Worm (Caenorhabditis elegans) whole organism, late embryonic: ENCODE results near the gene smut-1.

ENCODE experiments used
- C08G9.2 ChIP-seq: sonication (generic microtip); optimal IDR thresholded peaks from 2 replicates; lab custom pipeline; 2016; ENCODE audit warnings: mild to moderate bottlenecking, missing genetic modification characterization, moderate library complexity, missing compliant biosample characterization
- F13H6.1 ChIP-seq: sonication (generic microtip); optimal IDR thresholded peaks from 2 replicates; lab custom pipeline; 2016; ENCODE audit warnings: missing genetic modification characterization, missing compliant biosample characterization
- K09A11.1 ChIP-seq: sonication (generic microtip); optimal IDR thresholded peaks from 2 replicates; lab custom pipeline; 2017; ENCODE audit warnings: antibody characterized with exemption, mild to moderate bottlenecking, missing genetic modification characterization, missing compliant biosample characterization; ENCODE audit not compliant: insufficient read depth
- T23F11.4 ChIP-seq: fragments of 200-800 bp; sonication (Bioruptor generic); optimal IDR thresholded peaks from 2 replicates; lab custom pipeline; 2018; ENCODE audit warnings: mild to moderate bottlenecking, missing genetic modification characterization, missing compliant biosample characterization
- Y22D7AL.16 ChIP-seq: sonication (generic microtip); optimal IDR thresholded peaks from 2 replicates; lab custom pipeline; 2016; ENCODE audit warnings: missing genetic modification characterization, missing compliant biosample characterization
- ahr-1 ChIP-seq: sonication (generic microtip); optimal IDR thresholded peaks from 2 replicates; lab custom pipeline; 2016; ENCODE audit warnings: missing genetic modification characterization, missing compliant biosample characterization
- ceh-14 ChIP-seq: sonication (generic microtip); optimal IDR thresholded peaks from 2 replicates; lab custom pipeline; 2016; ENCODE audit warnings: missing genotype, missing genetic modification characterization, missing compliant biosample characterization
- ceh-2 ChIP-seq: sonication (generic microtip); optimal IDR thresholded peaks from 2 replicates; lab custom pipeline; 2016; ENCODE audit warnings: missing genotype, missing genetic modification characterization, missing compliant biosample characterization
- ceh-30 ChIP-seq: fragments of 150-350 bp; optimal IDR thresholded peaks from 2 replicates; lab custom pipeline; 2014; ENCODE audit warnings: missing biosample characterization, missing genetic modification characterization
- ceh-31 ChIP-seq: sonication (generic microtip); optimal IDR thresholded peaks from 2 replicates; lab custom pipeline; 2016; ENCODE audit warnings: missing genetic modification characterization, missing compliant biosample characterization
- ceh-34 ChIP-seq: sonication (generic microtip); optimal IDR thresholded peaks from 2 replicates; lab custom pipeline; 2016; ENCODE audit warnings: mild to moderate bottlenecking, missing genetic modification characterization, missing compliant biosample characterization
- ceh-48 ChIP-seq: sonication (generic microtip); optimal IDR thresholded peaks from 2 replicates; lab custom pipeline; 2016; ENCODE audit warnings: missing genetic modification characterization, inconsistent platforms, missing compliant biosample characterization
- ceh-6 ChIP-seq: fragments of 200-800 bp; sonication (Bioruptor generic); optimal IDR thresholded peaks from 2 replicates; lab custom pipeline; 2018; ENCODE audit warnings: mild to moderate bottlenecking, missing genetic modification characterization, missing compliant biosample characterization
- che-1 ChIP-seq: sonication (generic microtip); optimal IDR thresholded peaks from 2 replicates; lab custom pipeline; 2016; ENCODE audit warnings: mild to moderate bottlenecking, missing genetic modification characterization, missing compliant biosample characterization
- dmd-4 ChIP-seq: sonication (generic microtip); optimal IDR thresholded peaks from 2 replicates; lab custom pipeline; 2016; ENCODE audit warnings: borderline replicate concordance, missing genetic modification characterization, missing compliant biosample characterization
- dve-1 ChIP-seq: sonication (generic microtip); optimal IDR thresholded peaks from 2 replicates; lab custom pipeline; 2017; ENCODE audit warnings: antibody characterized with exemption, mild to moderate bottlenecking, missing genetic modification characterization, missing compliant biosample characterization
- elt-2 ChIP-seq: sonication (generic microtip); optimal IDR thresholded peaks from 2 replicates; lab custom pipeline; 2016; ENCODE audit warnings: missing genetic modification reagents, missing genetic modification characterization, missing compliant biosample characterization
- elt-4 ChIP-seq: sonication (generic microtip); optimal IDR thresholded peaks from 2 replicates; lab custom pipeline; 2016; ENCODE audit warnings: missing genetic modification characterization, missing compliant biosample characterization
- ets-4 ChIP-seq: sonication (generic microtip); optimal IDR thresholded peaks from 2 replicates; lab custom pipeline; 2016; ENCODE audit warnings: missing genetic modification characterization, missing compliant biosample characterization
- fax-1 ChIP-seq: sonication (generic microtip); optimal IDR thresholded peaks from 2 replicates; lab custom pipeline; 2016; ENCODE audit warnings: missing genotype, missing genetic modification characterization, missing compliant biosample characterization
- fkh-10 ChIP-seq: fragments of 150-350 bp; optimal IDR thresholded peaks from 2 replicates; lab custom pipeline; 2014; ENCODE audit warnings: missing biosample characterization, missing genetic modification reagents, missing genetic modification characterization
- hlh-30 ChIP-seq: sonication (generic microtip); optimal IDR thresholded peaks from 2 replicates; lab custom pipeline; 2017; ENCODE audit warnings: antibody characterized with exemption, missing genetic modification characterization, missing compliant biosample characterization; ENCODE audit not compliant: insufficient read depth
- lim-6 ChIP-seq: sonication (generic microtip); optimal IDR thresholded peaks from 2 replicates; lab custom pipeline; 2016; ENCODE audit warnings: missing genetic modification characterization, missing compliant biosample characterization
- lin-11 ChIP-seq: fragments of 200-800 bp; sonication (Bioruptor generic); optimal IDR thresholded peaks from 2 replicates; lab custom pipeline; 2018; ENCODE audit warnings: mild to moderate bottlenecking, missing genetic modification characterization, missing compliant biosample characterization
- madf-2 ChIP-seq: sonication (generic microtip); optimal IDR thresholded peaks from 2 replicates; lab custom pipeline; 2017; ENCODE audit warnings: missing genetic modification characterization, missing compliant biosample characterization
- nfya-1 ChIP-seq: sonication (generic microtip); optimal IDR thresholded peaks from 2 replicates; lab custom pipeline; 2017; ENCODE audit warnings: missing genetic modification characterization, mild to moderate bottlenecking, missing compliant biosample characterization, antibody characterized with exemption, moderate library complexity
- nhr-11 ChIP-seq: fragments of 150-350 bp; optimal IDR thresholded peaks from 2 replicates; lab custom pipeline; 2014; ENCODE audit warnings: missing biosample characterization, missing genetic modification characterization
- pax-1 ChIP-seq: fragments of 150-350 bp; optimal IDR thresholded peaks from 2 replicates; lab custom pipeline; 2014; ENCODE audit warnings: missing biosample characterization, missing genetic modification characterization
- pha-2 ChIP-seq: sonication (generic microtip); optimal IDR thresholded peaks from 2 replicates; lab custom pipeline; 2017; ENCODE audit warnings: mild to moderate bottlenecking, missing genetic modification characterization, missing compliant biosample characterization
- pha-4 ChIP-seq: fragments of 150-350 bp; optimal IDR thresholded peaks from 2 replicates; lab custom pipeline; 2018; ENCODE audit warnings: missing biosample characterization, missing genetic modification reagents, missing genetic modification characterization
- pros-1 ChIP-seq: fragments of 150-350 bp; optimal IDR thresholded peaks from 2 replicates; lab custom pipeline; 2014; ENCODE audit warnings: missing biosample characterization, missing genetic modification reagents, missing genetic modification characterization
- ref-2 ChIP-seq: sonication (generic microtip); optimal IDR thresholded peaks from 2 replicates; lab custom pipeline; 2016; ENCODE audit warnings: missing genetic modification characterization, missing compliant biosample characterization
- rnt-1 ChIP-seq: sonication (generic microtip); optimal IDR thresholded peaks from 2 replicates; lab custom pipeline; 2016; ENCODE audit warnings: missing genetic modification characterization, missing compliant biosample characterization
- sdc-2 ChIP-seq: sonication (generic microtip); optimal IDR thresholded peaks from 2 replicates; lab custom pipeline; 2016; ENCODE audit warnings: missing genotype, missing genetic modification characterization, missing compliant biosample characterization
- sox-2 ChIP-seq: fragments of 200-800 bp; sonication (Bioruptor generic); IDR thresholded peaks from 2 replicates; pipeline ENCODE4 v1.3.6; 2022; ENCODE audit warnings: missing genetic modification reagents, missing genetic modification characterization, missing compliant biosample characterization
- sox-4 ChIP-seq: sonication (generic microtip); optimal IDR thresholded peaks from 2 replicates; lab custom pipeline; 2017; ENCODE audit warnings: mild to moderate bottlenecking, missing genetic modification characterization, inconsistent platforms, missing compliant biosample characterization
- tbx-2 ChIP-seq: sonication (generic microtip); optimal IDR thresholded peaks from 2 replicates; lab custom pipeline; 2016; ENCODE audit warnings: missing genetic modification characterization, missing compliant biosample characterization
- tbx-7 ChIP-seq: sonication (generic microtip); optimal IDR thresholded peaks from 2 replicates; lab custom pipeline; 2016; ENCODE audit warnings: missing genotype, missing genetic modification characterization, missing compliant biosample characterization
- ttx-3 ChIP-seq: sonication (generic microtip); optimal IDR thresholded peaks from 2 replicates; lab custom pipeline; 2016; ENCODE audit warnings: missing genetic modification reagents, missing genetic modification characterization, missing compliant biosample characterization
- unc-3 ChIP-seq, 2 experiments: fragments of 200-800 bp in 1 of 2; sonication (Bioruptor generic) in 1 of 2; sonication (generic microtip) in 1 of 2; conservative IDR thresholded peaks in 1 of 2; optimal IDR thresholded peaks in 1 of 2; 2 replicates each; pipeline versions ENCODE4 v1.3.6 to Lab custom; 2016 to 2022; ENCODE audit warnings: missing compliant biosample characterization in 2 of 2, missing genetic modification characterization in 2 of 2, missing genetic modification reagents in 1 of 2
- unc-42 ChIP-seq: sonication (generic microtip); optimal IDR thresholded peaks from 2 replicates; lab custom pipeline; 2016; ENCODE audit warnings: missing genotype, missing genetic modification characterization, missing compliant biosample characterization
- unc-55 ChIP-seq: sonication (generic microtip); optimal IDR thresholded peaks from 2 replicates; lab custom pipeline; 2017; ENCODE audit warnings: missing biosample characterization, missing genetic modification reagents, missing genetic modification characterization
- unc-86 ChIP-seq: sonication (generic microtip); optimal IDR thresholded peaks from 2 replicates; lab custom pipeline; 2016; ENCODE audit warnings: missing genetic modification characterization, missing compliant biosample characterization

smut-1 gene

DNA sequence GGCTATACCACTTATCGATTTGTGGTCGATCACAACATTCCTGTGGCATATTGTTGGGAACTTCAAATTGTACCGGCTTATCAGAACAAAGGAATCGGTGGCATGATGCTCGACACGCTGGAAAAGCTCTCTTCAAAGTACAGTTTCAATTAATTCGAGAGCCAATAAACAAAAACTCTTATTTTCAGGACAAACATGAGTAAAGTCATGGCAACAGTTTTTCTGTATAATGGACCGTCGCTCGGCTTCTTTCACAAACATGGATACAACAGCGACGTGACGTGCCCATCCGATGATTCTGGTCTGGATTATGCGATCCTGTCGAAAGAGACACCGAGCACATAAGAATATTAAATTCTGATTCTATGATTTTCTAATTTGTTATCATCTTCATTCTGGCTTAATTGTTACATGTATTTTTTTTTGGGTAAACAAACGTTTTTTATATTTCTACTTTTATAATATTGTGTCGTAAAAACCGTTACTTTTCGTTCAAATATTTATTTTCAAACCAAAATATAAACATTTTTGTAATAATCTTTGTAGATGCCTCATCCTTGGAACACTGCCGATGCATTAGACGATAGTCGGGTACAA is at the start of gene smut-1:
TSS of gene smut-1 (plus strand) at position 547 of the 597 bp plus-strand sequence.
- no peak for TF ChIP-seq unc-55 (GFP tag; lab: Kevin White, UChicago)
- no peak for TF ChIP-seq sox-4 (tag; lab: Kevin White, UChicago)
- no peak for TF ChIP-seq fax-1 (tag; lab: Kevin White, UChicago)
- TF ChIP-seq ets-4 (tag; lab: Kevin White, UChicago), result no peak
- TF ChIP-seq pha-2 (tag; lab: Kevin White, UChicago), result no peak

DNA sequence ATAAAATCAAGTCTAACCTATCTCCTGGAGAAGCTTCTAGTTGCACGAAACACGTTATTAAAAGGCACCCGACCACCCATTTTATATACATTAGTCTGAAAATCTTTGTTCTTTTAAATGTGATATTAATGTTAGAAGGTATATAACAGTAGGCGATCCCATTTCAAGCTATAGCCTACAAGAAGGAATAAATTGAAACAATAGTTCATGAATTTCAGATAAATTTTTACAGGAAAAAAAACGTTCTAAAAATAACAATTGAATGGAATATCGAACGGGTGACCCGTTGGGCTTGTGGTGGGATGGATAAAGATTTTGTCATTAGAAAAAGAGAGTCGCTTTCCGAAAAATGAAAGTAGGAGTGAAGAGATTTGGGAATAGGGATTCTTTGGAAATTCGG is 49.1 kb upstream of the smut-1 start, which contains the start of gene pgap-3:
TSS of gene pgap-3 (minus strand) at position 101 of the 400 bp plus-strand sequence.
- no peak for TF ChIP-seq ets-4 (tag; lab: Kevin White, UChicago)
- no peak for TF ChIP-seq Y22D7AL.16 (tag; lab: Kevin White, UChicago)
- no peak for TF ChIP-seq ceh-6 (GFP tag; lab: Kevin White, UChicago)
- TF ChIP-seq elt-2 (tag; lab: Kevin White, UChicago), result no peak
- TF ChIP-seq ref-2 (tag; lab: Kevin White, UChicago), result no peak
- no peak for TF ChIP-seq tbx-7 (tag; lab: Kevin White, UChicago)
- no peak for TF ChIP-seq ceh-14 (tag; lab: Kevin White, UChicago)
- no peak for TF ChIP-seq madf-2
- TF ChIP-seq rnt-1 (tag; lab: Kevin White, UChicago), result no peak
- no peak for TF ChIP-seq ceh-34
- TF ChIP-seq fkh-10 (GFP tag; lab: Kevin White, UChicago), result no peak
- TF ChIP-seq nhr-11 (tag; lab: Kevin White, UChicago), result no peak
- TF ChIP-seq ceh-31 (tag; lab: Kevin White, UChicago), result no peak
- no peak for TF ChIP-seq F13H6.1

DNA sequence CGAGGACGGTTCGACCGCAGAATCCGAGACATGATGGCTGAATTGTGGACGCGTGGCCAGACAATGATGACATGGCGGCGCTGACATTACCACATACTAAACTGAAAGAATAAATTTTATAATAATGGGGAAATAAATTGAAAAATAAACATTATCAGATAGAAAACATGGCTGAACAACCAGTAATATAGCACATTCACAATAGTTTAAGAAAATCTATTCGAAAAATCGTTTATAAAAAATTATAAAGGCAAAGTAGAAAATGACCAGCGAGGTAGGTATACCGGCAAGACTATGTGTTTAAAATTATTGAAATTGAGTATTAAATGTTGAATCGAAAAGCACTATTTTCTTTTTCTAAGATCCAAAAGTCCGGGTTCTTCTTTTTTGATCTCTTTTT is 45.7 kb upstream of the smut-1 start, which contains the start of gene jamp-1:
TSS of gene jamp-1 (minus strand) at position 101 of the 400 bp plus-strand sequence.
- TF ChIP-seq sdc-2 (tag; lab: Kevin White, UChicago) (no peak), che-1 (tag; lab: Kevin White, UChicago) (no peak), lim-6 (tag; lab: Kevin White, UChicago) (no peak), lin-11 (tag; lab: Kevin White, UChicago) (no peak), unc-42 (tag; lab: Kevin White, UChicago) (no peak), pha-2 (tag; lab: Kevin White, UChicago) (no peak), tbx-2 (no peak), ceh-6 (GFP tag; lab: Kevin White, UChicago) (no peak), T23F11.4 (no peak), C08G9.2 (no peak)

DNA sequence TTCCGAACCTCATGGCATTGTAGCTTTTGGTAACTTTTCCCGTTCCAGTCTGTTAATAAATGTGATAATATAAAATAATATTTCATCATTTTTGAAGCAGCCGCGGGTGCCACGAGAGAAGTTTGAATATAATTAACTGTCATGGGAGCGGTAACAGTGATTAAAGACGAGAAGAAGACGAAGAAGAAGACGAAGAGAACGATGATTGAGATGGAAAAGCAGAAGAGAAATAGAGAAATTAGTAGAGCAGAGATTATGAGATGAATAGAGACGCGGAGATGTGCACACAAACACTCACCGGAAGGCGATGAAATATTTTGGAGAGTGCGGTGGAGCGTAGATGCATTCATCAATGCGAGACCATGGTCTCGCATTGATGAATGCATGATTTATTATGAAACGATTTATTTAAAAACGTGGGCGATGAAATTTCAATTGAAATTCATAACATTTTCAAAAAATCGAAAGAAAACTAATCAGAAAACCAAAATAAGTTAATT is 43.7 kb upstream of the smut-1 start, which contains the start of gene seip-1:
TSS of gene seip-1 (minus strand) at position 51 of the 500 bp plus-strand sequence.
- TF ChIP-seq elt-2 (tag; lab: Kevin White, UChicago) (peak; percentile 39), dve-1 (tag; lab: Kevin White, UChicago) (peak; percentile 67), pax-1 (tag; lab: Kevin White, UChicago) (peak; percentile 77), ets-4 (tag; lab: Kevin White, UChicago) (no peak), elt-4 (tag; lab: Kevin White, UChicago) (no peak), nfya-1 (peak; percentile 88), ceh-30 (tag; lab: Kevin White, UChicago) (peak; percentile 42), unc-55 (GFP tag; lab: Kevin White, UChicago) (peak; percentile 92), ceh-31 (tag; lab: Kevin White, UChicago) (peak; percentile 87), fkh-10 (GFP tag; lab: Kevin White, UChicago) (no peak), rnt-1 (tag; lab: Kevin White, UChicago) (peak; percentile 38), K09A11.1 (tag; lab: Kevin White, UChicago) (peak; percentile 2), ceh-48 (tag; lab: Kevin White, UChicago) (peak; percentile 40), ref-2 (tag; lab: Kevin White, UChicago) (peak; percentile 46), ttx-3 (no peak), unc-86 (tag; lab: Kevin White, UChicago) (no peak), dmd-4 (tag; lab: Kevin White, UChicago) (no peak), ceh-34 (peak; percentile 70), unc-3 (GFP tag; conservative IDR thresholded peaks at IDR 0.05; lab: Robert Waterston, UW) (no peak), unc-3 (tag; optimal IDR thresholded peaks at IDR 0.05; lab: Kevin White, UChicago) (no peak), hlh-30 (tag; lab: Kevin White, UChicago) (peak; percentile 63), ceh-2 (tag; lab: Kevin White, UChicago) (peak; percentile 28), unc-42 (tag; lab: Kevin White, UChicago) (peak; percentile 76), pros-1 (peak; percentile 46), sox-2 (GFP tag; lab: Robert Waterston, UW) (peak; percentile 40; the same call in 1 of the 2 replicates), ahr-1 (tag; lab: Kevin White, UChicago) (no peak), madf-2 (peak; percentile 27), pha-4 (tag; lab: Kevin White, UChicago) (no peak), ceh-14 (tag; lab: Kevin White, UChicago) (peak; percentile 79)
